Fruit fly (Drosophila melanogaster): ENCODE results near the gene LanA.

The LanA gene

DNA sequence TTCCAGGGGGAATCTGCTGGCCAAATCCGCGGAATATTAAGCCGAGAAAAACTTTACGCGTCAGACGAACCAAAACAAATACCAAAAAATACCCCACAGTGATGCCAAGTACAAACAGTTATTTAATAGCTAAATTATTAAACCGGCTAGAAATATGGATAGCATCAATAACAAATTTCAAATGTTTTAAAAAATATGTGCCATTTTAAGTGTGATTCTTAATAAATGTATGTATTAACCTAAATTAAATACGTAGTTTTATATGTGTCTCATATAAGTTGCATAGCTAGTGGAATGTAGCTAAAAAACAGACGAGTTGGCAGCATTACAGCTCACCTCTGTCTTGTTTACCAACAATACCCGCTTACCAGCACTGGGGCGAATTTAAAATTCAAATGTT lies 36.0 kb downstream of the LanA start, which contains the start of gene CG10274 (continued):
- TF ChIP-seq Oli (tag; optimal IDR thresholded peaks at IDR 0.05) (peak; percentile 68), Abd-B (GFP tag; optimal IDR thresholded peaks at IDR 0.05) (peak; percentile 79), CG3847 (GFP tag; IDR thresholded peaks at IDR 0.05) (peak; percentile 78), CG8765 (GFP tag; IDR thresholded peaks at IDR 0.05) (no peak), Nf-YC (tag; optimal IDR thresholded peaks at IDR 0.05) (no peak), CG6689 (GFP tag; IDR thresholded peaks at IDR 0.05) (peak; percentile 34; the same call in 1 of the 2 replicates), CG8478 (optimal IDR thresholded peaks at IDR 0.05) (no peak), lola (GFP tag; optimal IDR thresholded peaks at IDR 0.05) (peak in 1 of 3 experiments; percentile 81), en (GFP tag; optimal IDR thresholded peaks at IDR 0.05) (no peak), H15 (GFP tag; IDR thresholded peaks at IDR 0.05) (peak; percentile 47; the same call in 1 of the 3 replicates), CG43689 (GFP tag; IDR thresholded peaks at IDR 0.05) (no peak), Hr39 (optimal IDR thresholded peaks at IDR 0.05) (no peak), Fer3 (tag; optimal IDR thresholded peaks at IDR 0.05) (peak; percentile 73), CG17612 (GFP tag; IDR thresholded peaks at IDR 0.05) (no peak), CG7987 (GFP tag; optimal IDR thresholded peaks at IDR 0.05) (peak; percentile 1), wor (GFP tag; IDR thresholded peaks at IDR 0.05) (peak; percentile 29; the same call in 1 of the 2 replicates), ato (GFP tag; IDR thresholded peaks at IDR 0.05; ENCODE audit: partially characterized antibody) (no peak), Lpt (GFP tag; optimal IDR thresholded peaks at IDR 0.05) (no peak), HLH54F (GFP tag; optimal IDR thresholded peaks at IDR 0.05) (peak; percentile 79), oc (tag; optimal IDR thresholded peaks at IDR 0.05) (no peak), CG12769 (tag; optimal IDR thresholded peaks at IDR 0.05) (no peak), grau (tag; optimal IDR thresholded peaks at IDR 0.05) (peak; percentile 83), CG5953 (GFP tag; IDR thresholded peaks at IDR 0.05) (no peak), ttk (GFP tag; IDR thresholded peaks at IDR 0.05) (peak; percentile 19; the same call in 1 of the 2 replicates), CG12659 (GFP tag; optimal IDR thresholded peaks at IDR 0.05) (peak; percentile 84), slp2 (GFP tag; optimal IDR thresholded peaks at IDR 0.05) (peak; percentile 61), CG17186 (GFP tag; optimal IDR thresholded peaks at IDR 0.05) (peak; percentile 66), lilli (GFP tag; optimal IDR thresholded peaks at IDR 0.05) (peak; percentile 85), bsh (GFP tag; optimal IDR thresholded peaks at IDR 0.05) (peak in 1 of 2 experiments; percentile 68), CG12744 (GFP tag; optimal IDR thresholded peaks at IDR 0.05) (peak; percentile 48), az2 (GFP tag; optimal IDR thresholded peaks at IDR 0.05) (peak; percentile 79), Hr51 (GFP tag; optimal IDR thresholded peaks at IDR 0.05) (peak in 1 of 2 experiments; percentile 50), dmrt11E (tag; optimal IDR thresholded peaks at IDR 0.05) (peak; percentile 77), CG14050 (GFP tag; IDR thresholded peaks at IDR 0.05) (peak; percentile 34; the same call in 1 of the 3 replicates), ash1 (GFP tag; optimal IDR thresholded peaks at IDR 0.05) (no peak), chinmo (GFP tag; IDR thresholded peaks at IDR 0.05; ENCODE audit: partially characterized antibody) (no peak), tll (GFP tag; optimal IDR thresholded peaks at IDR 0.05) (peak in 1 of 2 experiments; percentile 44), CG13624 (GFP tag; optimal IDR thresholded peaks at IDR 0.05) (peak; percentile 79), gcm2 (GFP tag; optimal IDR thresholded peaks at IDR 0.05) (peak; percentile 54), CG6254 (GFP tag; optimal IDR thresholded peaks at IDR 0.05) (no peak), slbo (GFP tag; IDR thresholded peaks at IDR 0.05) (peak; percentile 84), toy (GFP tag; IDR thresholded peaks at IDR 0.05) (no peak), eve (GFP tag; optimal IDR thresholded peaks at IDR 0.05) (no peak), CG11504 (tag; optimal IDR thresholded peaks at IDR 0.05) (no peak), CG10462 (GFP tag; optimal IDR thresholded peaks at IDR 0.05) (peak; percentile 62), kay (GFP tag; optimal IDR thresholded peaks at IDR 0.05) (peak; percentile 67), CG2712 (tag; optimal IDR thresholded peaks at IDR 0.05) (peak; percentile 83), CG8944 (GFP tag; optimal IDR thresholded peaks at IDR 0.05) (peak; percentile 63), Rfx (GFP tag; IDR thresholded peaks at IDR 0.05) (peak; percentile 86), CG34376 (GFP tag; optimal IDR thresholded peaks at IDR 0.05) (peak; percentile 41), gt (GFP tag; IDR thresholded peaks at IDR 0.05) (no peak)
